Fruit fly (Drosophila melanogaster) whole organism, prepupa: ENCODE measurements around the gene cbt.
A peak's percentile ranks its signal among the peaks of the same experiment; 100 is the strongest.

Experiments
- Blimp-1 ChIP-seq: fragments of 200-800 bp; sonication (Bioruptor generic); optimal IDR thresholded peaks from 3 replicates; lab custom pipeline; 2017; ENCODE audit warnings: missing biosample characterization, missing genetic modification characterization, mild to moderate bottlenecking, moderate library complexity, missing genetic modification reagents
- CG10631 ChIP-seq: fragments of 200-800 bp; sonication (Bioruptor generic); optimal IDR thresholded peaks from 2 replicates; lab custom pipeline; 2016; ENCODE audit warnings: missing biosample characterization, missing genetic modification characterization
- CG10669 ChIP-seq: fragments of 200-800 bp; sonication (Bioruptor generic); optimal IDR thresholded peaks from 3 replicates; lab custom pipeline; 2018; ENCODE audit warnings: missing biosample characterization, mild to moderate bottlenecking, missing genetic modification characterization, moderate library complexity
- CG11294 ChIP-seq: fragments of 200-800 bp; sonication (Bioruptor generic); IDR thresholded peaks from 2 replicates; pipeline ENCODE4 v1.3.6; 2022; ENCODE audit warnings: missing biosample characterization, missing genetic modification characterization
- CG11762 ChIP-seq: fragments of 200-800 bp; sonication (Bioruptor generic); optimal IDR thresholded peaks from 3 replicates; lab custom pipeline; 2016; ENCODE audit warnings: missing biosample characterization, missing genetic modification characterization; ENCODE audit not compliant: insufficient read depth
- CG11902 ChIP-seq: fragments of 200-800 bp; sonication (Bioruptor generic); optimal IDR thresholded peaks from 3 replicates; lab custom pipeline; 2016; ENCODE audit warnings: missing biosample characterization, missing genetic modification characterization
- CG1621 ChIP-seq: fragments of 200-800 bp; sonication (Bioruptor generic); optimal IDR thresholded peaks from 3 replicates; lab custom pipeline; 2018; ENCODE audit warnings: missing biosample characterization, mild to moderate bottlenecking, missing genetic modification characterization
- CG16779 ChIP-seq: fragments of 200-800 bp; sonication (Bioruptor generic); optimal IDR thresholded peaks from 3 replicates; lab custom pipeline; 2017; ENCODE audit warnings: missing biosample characterization, mild to moderate bottlenecking, missing genetic modification characterization
- CG3032 ChIP-seq: fragments of 200-800 bp; optimal IDR thresholded peaks from 2 replicates; lab custom pipeline; 2019; ENCODE audit warnings: missing biosample characterization, mild to moderate bottlenecking, missing genetic modification characterization, moderate library complexity
- CG31627 ChIP-seq: fragments of 200-800 bp; sonication (Bioruptor generic); optimal IDR thresholded peaks from 3 replicates; lab custom pipeline; 2016; ENCODE audit warnings: missing biosample characterization, missing genetic modification characterization
- CG34406 ChIP-seq: fragments of 200-800 bp; sonication (Bioruptor generic); optimal IDR thresholded peaks from 3 replicates; lab custom pipeline; 2016; ENCODE audit warnings: missing biosample characterization, missing genetic modification characterization
- CG3919 ChIP-seq: fragments of 200-800 bp; sonication (Bioruptor generic); optimal IDR thresholded peaks from 3 replicates; lab custom pipeline; 2016; ENCODE audit warnings: missing biosample characterization, missing genetic modification characterization
- CG4318 ChIP-seq: fragments of 200-800 bp; sonication (Bioruptor generic); optimal IDR thresholded peaks from 3 replicates; lab custom pipeline; 2017; ENCODE audit warnings: missing biosample characterization, mild to moderate bottlenecking, missing genetic modification characterization
- CG6163 ChIP-seq: fragments of 200-800 bp; sonication (Bioruptor generic); IDR thresholded peaks from 3 replicates; pipeline ENCODE4 v1.3.6; 2022; ENCODE audit warnings: missing biosample characterization, missing genetic modification characterization
- CG6276 ChIP-seq: fragments of 200-800 bp; sonication (Bioruptor generic); optimal IDR thresholded peaks from 2 replicates; lab custom pipeline; 2017; ENCODE audit warnings: missing biosample characterization, mild to moderate bottlenecking, missing genetic modification characterization
- CG6792 ChIP-seq: fragments of 200-800 bp; sonication (Bioruptor generic); optimal IDR thresholded peaks from 3 replicates; lab custom pipeline; 2016; ENCODE audit warnings: missing biosample characterization, missing genetic modification characterization
- CG6808 ChIP-seq: fragments of 200-800 bp; sonication (Bioruptor generic); optimal IDR thresholded peaks from 3 replicates; lab custom pipeline; 2017; ENCODE audit warnings: missing biosample characterization, missing genetic modification characterization, mild to moderate bottlenecking, moderate library complexity, missing genetic modification reagents
- CG8119 ChIP-seq: fragments of 200-800 bp; sonication (Bioruptor generic); IDR thresholded peaks from 3 replicates; pipeline ENCODE4 v1.3.6; 2022; ENCODE audit warnings: missing biosample characterization, missing genetic modification characterization
- CG8319 ChIP-seq: fragments of 200-800 bp; sonication (Bioruptor generic); optimal IDR thresholded peaks from 3 replicates; lab custom pipeline; 2016; ENCODE audit warnings: missing biosample characterization, missing genetic modification characterization
- CG8632 ChIP-seq: fragments of 200-800 bp; sonication (Bioruptor generic); optimal IDR thresholded peaks from 3 replicates; lab custom pipeline; 2016; ENCODE audit warnings: missing biosample characterization, missing genetic modification characterization
- CG9139 ChIP-seq: fragments of 200-800 bp; sonication (Bioruptor generic); optimal IDR thresholded peaks from 3 replicates; lab custom pipeline; 2017; ENCODE audit warnings: missing biosample characterization, mild to moderate bottlenecking, missing genetic modification characterization
- Eip78C ChIP-seq: fragments of 200-800 bp; sonication (Bioruptor generic); peaks from one replicate; lab custom pipeline; 2016; ENCODE audit warnings: missing biosample characterization, missing genetic modification characterization
- Eip93F ChIP-seq: fragments of 200-800 bp; sonication (Bioruptor generic); optimal IDR thresholded peaks from 2 replicates; lab custom pipeline; 2016; ENCODE audit warnings: missing biosample characterization, mild to moderate bottlenecking, missing genetic modification characterization
- Hr39 ChIP-seq: fragments of 200-800 bp; sonication (Bioruptor generic); optimal IDR thresholded peaks from 2 replicates; lab custom pipeline; 2016; ENCODE audit warnings: missing biosample characterization, missing genetic modification characterization
- Lpt ChIP-seq: fragments of 200-800 bp; sonication (Bioruptor generic); optimal IDR thresholded peaks from 3 replicates; lab custom pipeline; 2016; ENCODE audit warnings: missing biosample characterization, missing genetic modification characterization
- Met ChIP-seq: fragments of 200-800 bp; sonication (Bioruptor generic); optimal IDR thresholded peaks from 3 replicates; lab custom pipeline; 2016; ENCODE audit warnings: missing biosample characterization, missing genetic modification characterization
- OdsH ChIP-seq: fragments of 200-800 bp; sonication (Bioruptor generic); optimal IDR thresholded peaks from 3 replicates; lab custom pipeline; 2016; ENCODE audit warnings: missing biosample characterization, missing genetic modification characterization
- Smox ChIP-seq: fragments of 200-800 bp; sonication (Bioruptor generic); optimal IDR thresholded peaks from 3 replicates; lab custom pipeline; 2016; ENCODE audit warnings: missing biosample characterization, missing genetic modification characterization
- Sox15 ChIP-seq: fragments of 200-800 bp; sonication (Bioruptor generic); optimal IDR thresholded peaks from 3 replicates; lab custom pipeline; 2016; ENCODE audit warnings: missing biosample characterization, missing genetic modification characterization
- acj6 ChIP-seq: fragments of 200-800 bp; sonication (Bioruptor generic); optimal IDR thresholded peaks from 3 replicates; lab custom pipeline; 2016; ENCODE audit warnings: missing biosample characterization, missing genetic modification characterization
- cyc ChIP-seq: fragments of 200-800 bp; sonication (Bioruptor generic); optimal IDR thresholded peaks from 3 replicates; lab custom pipeline; 2016; ENCODE audit warnings: missing biosample characterization, missing genetic modification characterization
- dac ChIP-seq: fragments of 200-800 bp; sonication (Bioruptor generic); optimal IDR thresholded peaks from 2 replicates; lab custom pipeline; 2017; ENCODE audit warnings: missing biosample characterization, mild to moderate bottlenecking, missing genetic modification characterization
- dsx ChIP-seq: fragments of 200-800 bp; optimal IDR thresholded peaks from 3 replicates; lab custom pipeline; 2019; ENCODE audit warnings: missing biosample characterization, mild to moderate bottlenecking, missing genetic modification characterization, moderate library complexity; ENCODE audit not compliant: poor library complexity, severe bottlenecking
- eg ChIP-seq: fragments of 200-800 bp; sonication (Bioruptor generic); IDR thresholded peaks from 3 replicates; pipeline ENCODE4 v1.3.6; 2022; ENCODE audit warnings: missing biosample characterization, missing genetic modification characterization
- esn ChIP-seq: fragments of 200-800 bp; sonication (Bioruptor generic); optimal IDR thresholded peaks from 2 replicates; lab custom pipeline; 2016; ENCODE audit warnings: missing biosample characterization, mild to moderate bottlenecking, missing genetic modification characterization, moderate library complexity
- fd85E ChIP-seq: fragments of 200-800 bp; sonication (Bioruptor generic); optimal IDR thresholded peaks from 3 replicates; lab custom pipeline; 2016; ENCODE audit warnings: missing biosample characterization, missing genetic modification characterization
- fkh ChIP-seq: fragments of 200-800 bp; sonication (Bioruptor generic); optimal IDR thresholded peaks from 3 replicates; lab custom pipeline; 2017; ENCODE audit warnings: missing biosample characterization, mild to moderate bottlenecking, missing genetic modification characterization, moderate library complexity
- lz ChIP-seq: fragments of 200-800 bp; sonication (Bioruptor generic); optimal IDR thresholded peaks from 3 replicates; lab custom pipeline; 2016; ENCODE audit warnings: missing biosample characterization, missing genetic modification characterization
- salr ChIP-seq, 2 experiments: fragments of 200-800 bp; sonication (Bioruptor generic); optimal IDR thresholded peaks; 3 replicates each; lab custom pipeline; 2016 to 2018; ENCODE audit warnings: missing biosample characterization in 2 of 2, missing genetic modification characterization in 2 of 2, mild to moderate bottlenecking in 1 of 2
- spab ChIP-seq: fragments of 200-800 bp; sonication (Bioruptor generic); optimal IDR thresholded peaks from 2 replicates; lab custom pipeline; 2017; ENCODE audit warnings: missing biosample characterization, mild to moderate bottlenecking, missing genetic modification characterization, missing genetic modification reagents
- ss ChIP-seq, 2 experiments: fragments of 200-800 bp; sonication (Bioruptor generic); optimal IDR thresholded peaks; 2 replicates in 1 of 2; 3 replicates in 1 of 2; lab custom pipeline; 2017 to 2018; ENCODE audit warnings: mild to moderate bottlenecking in 2 of 2, missing biosample characterization in 2 of 2, missing genetic modification characterization in 2 of 2, moderate library complexity in 1 of 2
- svp ChIP-seq: fragments of 200-800 bp; sonication (Bioruptor generic); peaks from one replicate; lab custom pipeline; 2016; ENCODE audit warnings: missing biosample characterization, missing genetic modification characterization
- topi ChIP-seq: fragments of 200-800 bp; sonication (Bioruptor generic); optimal IDR thresholded peaks from 3 replicates; lab custom pipeline; 2016; ENCODE audit warnings: missing biosample characterization, missing genetic modification characterization
- vri ChIP-seq: fragments of 200-800 bp; sonication (Bioruptor generic); optimal IDR thresholded peaks from 3 replicates; lab custom pipeline; 2016; ENCODE audit warnings: missing biosample characterization, mild to moderate bottlenecking, missing genetic modification characterization

Gene cbt

dm6 chr2L:451705-452472, 27.6 kb downstream of the cbt start (continued):
- TF ChIP-seq salr (GFP tag; optimal IDR thresholded peaks at IDR 0.05; lab: Kevin White, UChicago), result no peak
- TF ChIP-seq ss (GFP tag; optimal IDR thresholded peaks at IDR 0.05; lab: Kevin White, UChicago), result no peak
- TF ChIP-seq CG10669, result peak; percentile 61
- TF ChIP-seq spab (GFP tag; lab: Kevin White, UChicago), result no peak
- no peak for TF ChIP-seq fd85E (GFP tag; lab: Kevin White, UChicago)
- peak; percentile 28 for TF ChIP-seq CG34406 (GFP tag; lab: Kevin White, UChicago)
- TF ChIP-seq CG11762, result peak; percentile 18
- no peak for TF ChIP-seq Blimp-1 (GFP tag; lab: Kevin White, UChicago)
- TF ChIP-seq OdsH (GFP tag; lab: Kevin White, UChicago), result no peak
- no peak for TF ChIP-seq fkh
- no peak for TF ChIP-seq Lpt (GFP tag; lab: Kevin White, UChicago)
- TF ChIP-seq CG10631 (GFP tag; lab: Kevin White, UChicago), result no peak
- TF ChIP-seq dac (GFP tag; lab: Kevin White, UChicago), result no peak
- TF ChIP-seq CG8319 (GFP tag; lab: Kevin White, UChicago), result no peak
- no peak for TF ChIP-seq CG9139 (GFP tag; lab: Kevin White, UChicago)
- peak; percentile 19 for TF ChIP-seq dsx (GFP tag; lab: Kevin White, UChicago)
- no peak for TF ChIP-seq Smox (GFP tag; lab: Kevin White, UChicago)
- TF ChIP-seq cyc (GFP tag; lab: Kevin White, UChicago), result peak; percentile 14
- TF ChIP-seq CG4318 (GFP tag; lab: Kevin White, UChicago), result no peak
- no peak for TF ChIP-seq Hr39 (GFP tag; lab: Kevin White, UChicago)
- TF ChIP-seq CG3032 (tag; lab: Kevin White, UChicago), result peak; percentile 50
- TF ChIP-seq topi (GFP tag; lab: Kevin White, UChicago), result no peak
- TF ChIP-seq eg, result no peak; the same call in 1 of the 3 replicates
- TF ChIP-seq Sox15 (GFP tag; lab: Kevin White, UChicago), result no peak
- TF ChIP-seq CG31627 (GFP tag; lab: Kevin White, UChicago), result no peak
- TF ChIP-seq acj6 (GFP tag; lab: Kevin White, UChicago), result no peak
- 0 out of 2 replicates have a peak, but pooled peaks have one; percentile 35 for TF ChIP-seq CG11294 (GFP tag; lab: Robert Waterston, UW)
- no peak for TF ChIP-seq CG6808
- TF ChIP-seq CG6163, result peak; percentile 16; the same call in 1 of the 3 replicates
- no peak for TF ChIP-seq CG6276 (GFP tag; lab: Kevin White, UChicago)
- peak; percentile 10 for TF ChIP-seq CG1621
- TF ChIP-seq Met (GFP tag; lab: Kevin White, UChicago), result no peak

dm6 chr2L:447124-447523, 32.4 kb downstream of the cbt start:
- no peak for TF ChIP-seq CG8632 (GFP tag; lab: Kevin White, UChicago)
- TF ChIP-seq CG9139 (GFP tag; lab: Kevin White, UChicago), result no peak
- no peak for TF ChIP-seq dsx (GFP tag; lab: Kevin White, UChicago)
- no peak for TF ChIP-seq CG16779 (tag; lab: Kevin White, UChicago)
- TF ChIP-seq lz, result no peak
- TF ChIP-seq vri (GFP tag; lab: Kevin White, UChicago), result no peak
- TF ChIP-seq dac (GFP tag; lab: Kevin White, UChicago), result no peak
- no peak for TF ChIP-seq CG6792 (GFP tag; lab: Kevin White, UChicago)
- no peak for TF ChIP-seq esn
- no peak for TF ChIP-seq Eip78C
- no peak for TF ChIP-seq CG6808
- TF ChIP-seq CG8119 (GFP tag; lab: Robert Waterston, UW), result no peak
- TF ChIP-seq fkh, result no peak
- TF ChIP-seq CG3919 (GFP tag; lab: Kevin White, UChicago), result no peak
- no peak for TF ChIP-seq CG4318 (GFP tag; lab: Kevin White, UChicago)
- no peak for TF ChIP-seq CG11902 (GFP tag; lab: Kevin White, UChicago)
- TF ChIP-seq svp (GFP tag; lab: Kevin White, UChicago), result no peak
- no peak for TF ChIP-seq Eip93F (GFP tag; lab: Kevin White, UChicago)
